Worm (Caenorhabditis elegans) whole organism, young adult: ENCODE results near the gene Y37D8A.25.

ENCODE experiments used
- somi-1 ChIP-seq: fragments of 200-800 bp; sonication (Bioruptor generic); optimal IDR thresholded peaks from 2 replicates; lab custom pipeline; 2018; ENCODE audit warnings: mild to moderate bottlenecking, missing genetic modification characterization, missing compliant biosample characterization
- sptf-2 ChIP-seq: fragments of 200-800 bp; sonication (Bioruptor generic); optimal IDR thresholded peaks from 2 replicates; lab custom pipeline; 2018; ENCODE audit warnings: mild to moderate bottlenecking, missing genetic modification characterization, missing compliant biosample characterization
- unc-130 ChIP-seq: sonication (generic microtip); optimal IDR thresholded peaks from 2 replicates; lab custom pipeline; 2016; ENCODE audit warnings: missing genetic modification reagents, missing genetic modification characterization, missing compliant biosample characterization

ce11 chrIII:12836742-12837285, 16.8 kb upstream of the Y37D8A.25 start:
- TF ChIP-seq sptf-2, result no peak
- TF ChIP-seq unc-130 (GFP tag; lab: Kevin White, UChicago), result no peak
- no peak for TF ChIP-seq somi-1 (GFP tag; lab: Kevin White, UChicago)
